Fruit fly (Drosophila melanogaster) whole organism, embryonic: Measurements from ENCODE around the gene CG9270.

Source experiments
- Ada2b ChIP-seq: fragments of 200-800 bp; sonication (Bioruptor generic); IDR thresholded peaks from 2 replicates; pipeline ENCODE4 v1.3.6; 2022; ENCODE audit warnings: missing biosample characterization, missing genetic modification characterization
- Atf6 ChIP-seq: fragments of 200-800 bp; sonication (Bioruptor generic); IDR thresholded peaks from 2 replicates; pipeline ENCODE4 v1.3.6; 2022; ENCODE audit warnings: missing biosample characterization, missing genetic modification characterization
- CG3838 ChIP-seq: fragments of 200-800 bp; sonication (Bioruptor generic); optimal IDR thresholded peaks from 3 replicates; lab custom pipeline; 2016; ENCODE audit warnings: missing biosample characterization, missing genetic modification characterization
- kay ChIP-seq: fragments of 200-800 bp; sonication (Bioruptor generic); optimal IDR thresholded peaks from 2 replicates; lab custom pipeline; 2016; ENCODE audit warnings: missing biosample characterization, missing genetic modification characterization
- trh ChIP-seq: fragments of 200-800 bp; sonication (Bioruptor generic); optimal IDR thresholded peaks from 2 replicates; lab custom pipeline; 2016; ENCODE audit warnings: missing biosample characterization, missing genetic modification characterization

- no peak for TF ChIP-seq CG3838
- TF ChIP-seq Ada2b (GFP tag; lab: Robert Waterston, UW): no peak
- no peak for TF ChIP-seq trh (GFP tag; lab: Kevin White, UChicago)
- TF ChIP-seq Atf6 (GFP tag; lab: Robert Waterston, UW): no peak
- TF ChIP-seq kay: no peak
Measured at dm6 chr2L:20951320-20951719, 17.4 kb upstream of the CG9270 start.
